Worm (Caenorhabditis elegans) whole organism, L4/young adult: Measurements from ENCODE around the gene K01H12.4.

ENCODE experiments used
- W03F9.2 ChIP-seq: fragments of 150-350 bp; optimal IDR thresholded peaks from 2 replicates; lab custom pipeline; 2014; ENCODE audit warnings: missing biosample characterization, missing genetic modification characterization
- him-1 ChIP-seq: sonication (generic microtip); optimal IDR thresholded peaks from 2 replicates; lab custom pipeline; 2016; ENCODE audit warnings: missing genotype, missing genetic modification reagents, missing genetic modification characterization, missing compliant biosample characterization

DNA sequence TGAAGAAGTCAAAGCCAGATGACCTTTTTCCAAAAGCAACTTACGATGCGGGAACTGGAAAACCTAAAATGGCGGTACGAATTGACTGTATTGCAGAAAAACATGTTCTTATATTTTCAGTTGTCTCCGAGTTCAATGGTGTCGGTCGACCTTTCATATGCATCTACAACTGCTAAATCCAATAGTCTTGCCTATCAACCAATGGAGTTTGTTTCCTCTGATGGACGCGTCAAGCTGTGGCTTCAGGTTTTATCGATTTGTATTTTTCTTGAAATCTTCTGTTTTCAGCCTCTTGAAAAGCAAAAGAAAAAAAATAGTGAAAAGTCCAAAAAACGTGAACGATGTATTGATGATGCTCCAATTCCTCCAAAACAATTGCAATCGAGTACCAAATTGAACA, 1.4 kb downstream of the K01H12.4 start:
- TF ChIP-seq him-1 (tag; lab: Kevin White, UChicago), result no peak
- no peak for TF ChIP-seq W03F9.2
